Worm (Caenorhabditis elegans) whole organism, young adult: Measurements from ENCODE around the gene F14D2.15.
A peak's percentile ranks its signal among the peaks of the same experiment; 100 is the strongest.

Experiments
- B0261.1 ChIP-seq: sonication (generic microtip); optimal IDR thresholded peaks from 2 replicates; lab custom pipeline; 2016; ENCODE audit warnings: mild to moderate bottlenecking, missing genetic modification characterization, moderate library complexity, missing compliant biosample characterization
- F10E7.11 ChIP-seq: sonication (generic microtip); optimal IDR thresholded peaks from 2 replicates; lab custom pipeline; 2017; ENCODE audit warnings: mild to moderate bottlenecking, missing genetic modification characterization, moderate library complexity, missing compliant biosample characterization
- F33H1.4 ChIP-seq: fragments of 200-800 bp; sonication (Bioruptor generic); IDR thresholded peaks from 2 replicates; pipeline ENCODE4 v1.3.6; 2022; ENCODE audit warnings: missing genetic modification reagents, missing genetic modification characterization, missing compliant biosample characterization
- F49E8.2 ChIP-seq: sonication (generic microtip); optimal IDR thresholded peaks from 3 replicates; lab custom pipeline; 2017; ENCODE audit warnings: missing genetic modification characterization, mild to moderate bottlenecking, missing compliant biosample characterization, antibody characterized with exemption, moderate library complexity; ENCODE audit not compliant: insufficient read depth
- F55B11.4 ChIP-seq: sonication (generic microtip); optimal IDR thresholded peaks from 2 replicates; lab custom pipeline; 2016; ENCODE audit warnings: missing compliant biosample characterization, missing genetic modification characterization, borderline replicate concordance; ENCODE audit not compliant: insufficient read depth
- T26A5.8 ChIP-seq: sonication (generic microtip); optimal IDR thresholded peaks from 2 replicates; lab custom pipeline; 2016; ENCODE audit warnings: missing genetic modification characterization, missing compliant biosample characterization
- Y79H2A.3 ChIP-seq: fragments of 200-800 bp; sonication (Bioruptor generic); conservative IDR thresholded peaks from 2 replicates; pipeline ENCODE4 v1.3.6; 2022; ENCODE audit warnings: missing genetic modification reagents, missing genetic modification characterization, missing compliant biosample characterization
- akir-1 ChIP-seq: fragments of 200-800 bp; sonication (Bioruptor generic); optimal IDR thresholded peaks from 2 replicates; lab custom pipeline; 2018; ENCODE audit warnings: mild to moderate bottlenecking, missing genetic modification characterization, moderate library complexity, missing compliant biosample characterization
- ama-1 ChIP-seq, 3 experiments: fragments of 150-350 bp in 1 of 3; sonication (generic microtip) in 2 of 3; optimal IDR thresholded peaks; 2 replicates each; lab custom pipeline; 2014 to 2018; ENCODE audit warnings: missing biosample characterization in 2 of 3, missing genetic modification characterization in 2 of 3, missing genetic modification reagents in 2 of 3
- aptf-2 ChIP-seq: fragments of 200-800 bp; sonication (Bioruptor generic); conservative IDR thresholded peaks from 2 replicates; pipeline ENCODE4 v1.3.6; 2022; ENCODE audit warnings: missing genetic modification reagents, missing genetic modification characterization, missing compliant biosample characterization
- aptf-3 ChIP-seq: fragments of 200-800 bp; sonication (Bioruptor generic); IDR thresholded peaks from 2 replicates; pipeline ENCODE4 v1.3.6; 2022; ENCODE audit warnings: missing genetic modification characterization, missing compliant biosample characterization
- atf-7 ChIP-seq: sonication (generic microtip); optimal IDR thresholded peaks from 2 replicates; lab custom pipeline; 2017; ENCODE audit warnings: mild to moderate bottlenecking, missing genetic modification characterization, missing compliant biosample characterization
- athp-1 ChIP-seq: sonication (generic microtip); optimal IDR thresholded peaks from 2 replicates; lab custom pipeline; 2017; ENCODE audit warnings: mild to moderate bottlenecking, missing genetic modification characterization, missing compliant biosample characterization
- attf-3 ChIP-seq: fragments of 200-800 bp; sonication (Bioruptor generic); conservative IDR thresholded peaks from 2 replicates; pipeline ENCODE4 v1.3.6; 2022; ENCODE audit warnings: missing genetic modification reagents, missing genetic modification characterization, missing compliant biosample characterization
- bed-1 ChIP-seq: fragments of 200-800 bp; sonication (Bioruptor generic); IDR thresholded peaks from 2 replicates; pipeline ENCODE4 v1.3.6; 2022; ENCODE audit warnings: missing genetic modification reagents, missing genetic modification characterization, missing compliant biosample characterization
- bed-2 ChIP-seq: fragments of 200-800 bp; sonication (Bioruptor generic); IDR thresholded peaks from 2 replicates; pipeline ENCODE4 v1.3.6; 2022; ENCODE audit warnings: missing genetic modification reagents, missing genetic modification characterization, missing compliant biosample characterization
- ccch-3 ChIP-seq: fragments of 200-800 bp; sonication (Bioruptor generic); optimal IDR thresholded peaks from 2 replicates; lab custom pipeline; 2018; ENCODE audit warnings: mild to moderate bottlenecking, missing genetic modification characterization, missing compliant biosample characterization
- ceh-27 ChIP-seq: fragments of 200-800 bp; sonication (Bioruptor generic); optimal IDR thresholded peaks from 2 replicates; lab custom pipeline; 2018; ENCODE audit warnings: mild to moderate bottlenecking, missing genetic modification characterization, moderate library complexity, missing compliant biosample characterization
- ceh-40 ChIP-seq: fragments of 200-800 bp; sonication (Bioruptor generic); IDR thresholded peaks from 2 replicates; pipeline ENCODE4 v1.3.6; 2022; ENCODE audit warnings: missing genetic modification characterization, missing compliant biosample characterization
- die-1 ChIP-seq: sonication (generic microtip); optimal IDR thresholded peaks from 2 replicates; lab custom pipeline; 2016; ENCODE audit warnings: missing genotype, mild to moderate bottlenecking, missing genetic modification characterization, missing compliant biosample characterization
- dox-1 ChIP-seq: fragments of 200-800 bp; sonication (Bioruptor generic); IDR thresholded peaks from 2 replicates; pipeline ENCODE4 v1.3.6; 2022; ENCODE audit warnings: missing genetic modification reagents, missing genetic modification characterization, missing compliant biosample characterization
- dpl-1 ChIP-seq: fragments of 150-350 bp; optimal IDR thresholded peaks from 2 replicates; lab custom pipeline; 2014; ENCODE audit warnings: missing biosample characterization, missing genetic modification reagents, missing genetic modification characterization
- efl-1 ChIP-seq: fragments of 150-350 bp; optimal IDR thresholded peaks from 2 replicates; lab custom pipeline; 2014; ENCODE audit warnings: missing biosample characterization, missing genetic modification reagents, missing genetic modification characterization
- hmg-1.2 ChIP-seq: fragments of 200-800 bp; sonication (Bioruptor generic); IDR thresholded peaks from 2 replicates; pipeline ENCODE4 v1.3.6; 2022; ENCODE audit warnings: missing genetic modification reagents, missing genetic modification characterization, missing compliant biosample characterization
- hmg-20 ChIP-seq: fragments of 200-800 bp; sonication (Bioruptor generic); IDR thresholded peaks from 2 replicates; pipeline ENCODE4 v1.3.6; 2022; ENCODE audit warnings: missing genetic modification reagents, missing genetic modification characterization, missing compliant biosample characterization
- let-526 ChIP-seq: fragments of 200-800 bp; sonication (Bioruptor generic); IDR thresholded peaks from 2 replicates; pipeline ENCODE4 v1.3.6; 2022; ENCODE audit warnings: missing genetic modification reagents, missing genetic modification characterization, missing compliant biosample characterization
- lin-40 ChIP-seq: sonication (generic microtip); optimal IDR thresholded peaks from 2 replicates; lab custom pipeline; 2016; ENCODE audit warnings: missing genetic modification characterization, mild to moderate bottlenecking, missing compliant biosample characterization, missing genotype, missing genetic modification reagents
- madf-6 ChIP-seq: fragments of 200-800 bp; sonication (Bioruptor generic); IDR thresholded peaks from 2 replicates; pipeline ENCODE4 v1.3.6; 2022; ENCODE audit warnings: missing genetic modification reagents, missing genetic modification characterization, missing compliant biosample characterization
- mcd-1 ChIP-seq: fragments of 200-800 bp; sonication (Bioruptor generic); IDR thresholded peaks from 2 replicates; pipeline ENCODE4 v1.3.6; 2022; ENCODE audit warnings: missing genetic modification reagents, missing genetic modification characterization, missing compliant biosample characterization
- mel-28 ChIP-seq: sonication (generic microtip); optimal IDR thresholded peaks from 2 replicates; lab custom pipeline; 2016; ENCODE audit warnings: borderline replicate concordance, mild to moderate bottlenecking, missing genetic modification characterization, missing compliant biosample characterization
- mes-4 ChIP-seq: sonication (generic microtip); optimal IDR thresholded peaks from 2 replicates; lab custom pipeline; 2016; ENCODE audit warnings: missing genotype, missing genetic modification characterization, missing compliant biosample characterization
- mxl-1 ChIP-seq: sonication (generic microtip); optimal IDR thresholded peaks from 2 replicates; lab custom pipeline; 2016; ENCODE audit warnings: missing genetic modification characterization, missing compliant biosample characterization
- nfyb-1 ChIP-seq: fragments of 200-800 bp; sonication (Bioruptor generic); IDR thresholded peaks from 2 replicates; pipeline ENCODE4 v1.3.6; 2022; ENCODE audit warnings: missing genetic modification reagents, missing genetic modification characterization, missing compliant biosample characterization
- nhr-179 ChIP-seq: sonication (generic microtip); optimal IDR thresholded peaks from 2 replicates; lab custom pipeline; 2016; ENCODE audit warnings: mild to moderate bottlenecking, missing genetic modification characterization, missing compliant biosample characterization
- nhr-80 ChIP-seq: sonication (generic microtip); optimal IDR thresholded peaks from 2 replicates; lab custom pipeline; 2016; ENCODE audit warnings: missing genetic modification characterization, missing compliant biosample characterization
- pha-4 ChIP-seq: fragments of 150-350 bp; sonication (generic microtip); optimal IDR thresholded peaks from 2 replicates; lab custom pipeline; 2014; ENCODE audit warnings: missing biosample characterization, missing genetic modification reagents, missing genetic modification characterization
- somi-1 ChIP-seq: fragments of 200-800 bp; sonication (Bioruptor generic); optimal IDR thresholded peaks from 2 replicates; lab custom pipeline; 2018; ENCODE audit warnings: mild to moderate bottlenecking, missing genetic modification characterization, missing compliant biosample characterization
- xnd-1 ChIP-seq: sonication (generic microtip); optimal IDR thresholded peaks from 2 replicates; lab custom pipeline; 2016; ENCODE audit warnings: missing genotype, missing genetic modification reagents, missing genetic modification characterization, missing compliant biosample characterization
- ztf-18 ChIP-seq: sonication (generic microtip); optimal IDR thresholded peaks from 2 replicates; lab custom pipeline; 2016; ENCODE audit warnings: missing genotype, mild to moderate bottlenecking, missing genetic modification characterization, missing compliant biosample characterization
- ztf-25 ChIP-seq: fragments of 200-800 bp; sonication (Bioruptor generic); IDR thresholded peaks from 2 replicates; pipeline ENCODE4 v1.3.6; 2022; ENCODE audit warnings: missing genetic modification reagents, missing genetic modification characterization, missing compliant biosample characterization
- ztf-26 ChIP-seq: sonication (generic microtip); optimal IDR thresholded peaks from 2 replicates; lab custom pipeline; 2017; ENCODE audit warnings: missing genetic modification characterization, missing compliant biosample characterization

F14D2.15 gene

DNA sequence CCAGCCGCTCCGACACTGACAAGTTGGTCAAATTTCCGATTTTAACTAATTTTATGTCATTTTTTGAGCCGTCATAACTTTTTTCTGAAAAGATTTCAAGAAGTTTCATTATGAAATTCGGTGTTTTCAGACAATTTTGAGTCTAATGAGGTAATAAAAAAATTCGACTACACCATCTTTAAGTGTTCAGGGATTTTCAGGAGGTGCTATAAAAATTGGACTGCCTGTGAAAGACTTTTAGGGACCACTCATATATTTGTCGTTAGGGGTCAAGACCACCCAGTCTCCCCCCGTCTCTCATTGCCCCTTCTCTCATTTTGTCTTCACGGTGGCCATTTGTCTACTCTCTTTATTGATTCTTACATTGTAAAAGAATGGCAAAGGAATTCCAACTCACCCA lies 31.2 kb upstream of the F14D2.15 start, which contains the start of gene bath-10:
Gene bath-10, plus strand, starts transcription at position 301 of the 400 bp plus-strand sequence.
- TF ChIP-seq let-526, result no peak

DNA sequence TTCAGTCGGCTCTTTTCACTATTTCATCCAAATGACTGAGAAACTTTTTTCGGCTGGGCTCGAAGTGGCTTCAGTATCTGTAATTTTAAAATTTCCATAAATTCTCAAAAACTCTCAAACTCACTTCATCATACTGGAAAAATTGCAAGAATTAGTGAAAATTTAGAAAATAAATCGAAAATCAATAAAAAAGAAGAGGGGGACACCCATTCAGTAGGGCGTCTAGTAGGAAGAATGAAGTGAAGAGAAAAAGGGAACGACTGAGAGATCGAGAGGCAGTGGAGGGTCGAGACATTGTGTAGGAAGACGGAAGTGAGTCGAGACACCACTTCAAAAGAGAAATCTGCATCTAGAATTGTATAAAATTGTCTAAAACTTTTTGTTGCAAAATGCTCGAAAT lies 30.3 kb upstream of the F14D2.15 start:
- no peak for TF ChIP-seq ztf-26
- TF ChIP-seq hmg-20 (GFP tag; lab: Robert Waterston, UW), result no peak
- no peak for TF ChIP-seq dpl-1
- TF ChIP-seq ceh-27 (GFP tag; lab: Kevin White, UChicago), result no peak
- TF ChIP-seq dox-1 (GFP tag; lab: Robert Waterston, UW), result no peak
- no peak for TF ChIP-seq ztf-25 (GFP tag; lab: Robert Waterston, UW)
- no peak for TF ChIP-seq mxl-1
- TF ChIP-seq attf-3, result no peak
- TF ChIP-seq F49E8.2, result no peak
- TF ChIP-seq F33H1.4 (GFP tag; lab: Robert Waterston, UW), result no peak
- no peak for TF ChIP-seq T26A5.8 (tag; lab: Kevin White, UChicago)
- TF ChIP-seq F10E7.11 (tag; lab: Kevin White, UChicago), result no peak
- TF ChIP-seq F55B11.4 (tag; lab: Kevin White, UChicago), result no peak
- no peak for TF ChIP-seq somi-1 (GFP tag; lab: Kevin White, UChicago)
- no peak for TF ChIP-seq lin-40 (tag; lab: Kevin White, UChicago)
- no peak for TF ChIP-seq pha-4

DNA sequence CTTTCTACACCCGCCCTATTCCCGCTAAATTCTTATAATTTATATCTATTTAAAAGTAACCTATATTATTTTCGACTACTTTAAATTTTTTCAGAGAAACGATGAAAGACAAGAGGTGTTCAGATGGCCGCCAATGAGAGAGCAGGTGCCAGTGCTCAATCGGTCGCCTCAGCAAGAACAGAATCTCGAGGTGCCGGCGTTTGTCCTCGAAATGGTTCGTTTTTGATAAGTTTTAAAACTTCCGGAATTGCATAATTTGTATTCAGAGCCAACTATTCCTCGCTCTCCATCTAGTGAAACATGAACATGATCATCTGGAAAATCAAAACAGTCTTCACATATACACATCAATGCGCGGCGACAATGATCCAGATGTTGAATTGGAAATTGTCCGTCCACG lies 27.4 kb upstream of the F14D2.15 start, which contains the start of gene bath-23:
Gene bath-23, plus strand, starts transcription at position 301 of the 400 bp plus-strand sequence.
- TF ChIP-seq ccch-3 (no peak), atf-7 (tag; lab: Kevin White, UChicago) (no peak), mcd-1 (GFP tag; lab: Robert Waterston, UW) (no peak), ceh-40 (GFP tag; lab: Robert Waterston, UW) (no peak), die-1 (tag; lab: Kevin White, UChicago) (no peak), bed-1 (GFP tag; lab: Robert Waterston, UW) (no peak), bed-2 (GFP tag; lab: Robert Waterston, UW) (no peak), ceh-27 (GFP tag; lab: Kevin White, UChicago) (no peak), Y79H2A.3 (GFP tag; lab: Robert Waterston, UW) (no peak), nhr-80 (tag; lab: Kevin White, UChicago) (no peak), akir-1 (GFP tag; lab: Kevin White, UChicago) (no peak), mes-4 (tag; lab: Kevin White, UChicago) (no peak), mel-28 (no peak), ama-1 (optimal IDR thresholded peaks at IDR 0.05; lab: Kevin White, UChicago) (no peak), ama-1 (GFP tag; optimal IDR thresholded peaks at IDR 0.05; lab: Kevin White, UChicago) (no peak)

DNA sequence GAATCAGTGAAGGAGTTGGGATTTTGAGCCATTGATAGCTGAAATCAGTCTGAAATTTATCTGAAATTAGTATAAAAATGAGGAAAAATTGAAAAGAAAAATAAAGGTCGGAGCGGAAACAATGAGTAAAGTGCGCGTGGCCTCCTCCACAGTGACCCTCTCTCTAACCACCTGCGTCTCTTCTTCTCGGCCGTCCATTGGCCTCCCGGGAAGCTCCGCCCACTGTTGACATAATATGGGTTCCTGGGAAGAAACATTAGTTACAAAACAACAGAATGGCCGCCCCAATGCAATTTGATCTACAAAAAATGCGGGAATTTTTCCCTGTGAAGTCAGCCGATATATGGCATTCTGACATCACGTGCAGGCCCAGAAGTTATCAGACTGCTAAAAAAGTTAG lies 26.4 kb upstream of the F14D2.15 start, which contains the start of gene Y49F6C.8:
Gene Y49F6C.8, minus strand, starts transcription at position 51 of the 400 bp plus-strand sequence.
- TF ChIP-seq xnd-1 (tag; lab: Kevin White, UChicago), result peak; percentile 8
- peak; percentile 94 for TF ChIP-seq nfyb-1
- TF ChIP-seq efl-1 (GFP tag; lab: Kevin White, UChicago), result peak; percentile 30
- TF ChIP-seq aptf-3 (GFP tag; lab: Robert Waterston, UW), result peak; percentile 85; the same call in 1 of the 2 replicates
- TF ChIP-seq madf-6, result peak; percentile 72
- peak; percentile 98 for TF ChIP-seq aptf-2 (GFP tag; lab: Robert Waterston, UW)
- TF ChIP-seq hmg-1.2 (GFP tag; lab: Robert Waterston, UW), result peak; percentile 59; the same call in 1 of the 2 replicates
- TF ChIP-seq athp-1 (tag; lab: Kevin White, UChicago), result no peak
- no peak for TF ChIP-seq B0261.1 (tag; lab: Kevin White, UChicago)
- no peak for TF ChIP-seq ztf-18 (tag; lab: Kevin White, UChicago)
- TF ChIP-seq nhr-179 (tag; lab: Kevin White, UChicago), result no peak
